Fruit fly (Drosophila melanogaster): Measurements from ENCODE around the gene Gr39a.

- no peak for TF ChIP-seq psq (optimal IDR thresholded peaks at IDR 0.05)
- TF ChIP-seq pan (optimal IDR thresholded peaks at IDR 0.05), result no peak
- no peak for TF ChIP-seq EcR (GFP tag; optimal IDR thresholded peaks at IDR 0.05)
Observed at dm6 chr2L:21290434-21290833, at the start of gene Gr39a.
